Worm (Caenorhabditis elegans) whole organism, L2 larva: ENCODE data around the gene F43E12.1.
A peak's percentile ranks its signal among the peaks of the same experiment; 100 is the strongest.

Source experiments
- C34F6.9 ChIP-seq: fragments of 150-350 bp; optimal IDR thresholded peaks from 2 replicates; lab custom pipeline; 2014; ENCODE audit warnings: missing biosample characterization, missing genetic modification characterization
- Y55F3AM.14 ChIP-seq: fragments of 200-800 bp; sonication (Bioruptor generic); optimal IDR thresholded peaks from 2 replicates; lab custom pipeline; 2018; ENCODE audit warnings: mild to moderate bottlenecking, missing genetic modification characterization, missing compliant biosample characterization
- ZK546.5 ChIP-seq: sonication (generic microtip); optimal IDR thresholded peaks from 2 replicates; lab custom pipeline; 2017; ENCODE audit warnings: missing biosample characterization, missing genetic modification characterization
- alr-1 ChIP-seq: fragments of 150-350 bp; optimal IDR thresholded peaks from 2 replicates; lab custom pipeline; 2014; ENCODE audit warnings: missing biosample characterization, missing genetic modification characterization
- aly-2 ChIP-seq: fragments of 150-350 bp; optimal IDR thresholded peaks from 2 replicates; lab custom pipeline; 2014; ENCODE audit warnings: missing biosample characterization, missing genetic modification characterization
- ama-1 ChIP-seq: fragments of 150-350 bp; optimal IDR thresholded peaks from 2 replicates; lab custom pipeline; 2018; ENCODE audit warnings: inconsistent platforms
- ceh-82 ChIP-seq: fragments of 150-350 bp; optimal IDR thresholded peaks from 2 replicates; lab custom pipeline; 2014; ENCODE audit warnings: missing biosample characterization, missing genetic modification characterization
- crh-2 ChIP-seq: sonication (generic microtip); optimal IDR thresholded peaks from 2 replicates; lab custom pipeline; 2017; ENCODE audit warnings: missing biosample characterization, missing genetic modification characterization
- dmd-4 ChIP-seq: sonication (generic microtip); optimal IDR thresholded peaks from 2 replicates; lab custom pipeline; 2017; ENCODE audit warnings: missing biosample characterization, missing genetic modification characterization
- egl-27 ChIP-seq: sonication (generic microtip); optimal IDR thresholded peaks from 3 replicates; lab custom pipeline; 2017; ENCODE audit warnings: missing biosample characterization, missing genetic modification reagents, missing genetic modification characterization
- elt-1 ChIP-seq: fragments of 150-350 bp; optimal IDR thresholded peaks from 2 replicates; lab custom pipeline; 2014; ENCODE audit warnings: missing biosample characterization, missing genetic modification characterization
- elt-3 ChIP-seq: sonication (generic microtip); optimal IDR thresholded peaks from 2 replicates; lab custom pipeline; 2017; ENCODE audit warnings: missing biosample characterization, missing genetic modification characterization
- fos-1 ChIP-seq: fragments of 150-350 bp; optimal IDR thresholded peaks from 2 replicates; lab custom pipeline; 2014; ENCODE audit warnings: missing biosample characterization, missing genetic modification characterization
- gmeb-1 ChIP-seq: fragments of 150-350 bp; optimal IDR thresholded peaks from 2 replicates; lab custom pipeline; 2014; ENCODE audit warnings: missing biosample characterization, missing genetic modification characterization
- lin-11 ChIP-seq: fragments of 150-350 bp; sonication (generic microtip); optimal IDR thresholded peaks from 2 replicates; lab custom pipeline; 2014; ENCODE audit warnings: missing biosample characterization, missing genetic modification characterization, inconsistent platforms, mixed read lengths
- lin-13 ChIP-seq: fragments of 150-350 bp; optimal IDR thresholded peaks from 2 replicates; lab custom pipeline; 2014; ENCODE audit warnings: missing biosample characterization, missing genetic modification reagents, missing genetic modification characterization
- lin-39 ChIP-seq: fragments of 150-350 bp; optimal IDR thresholded peaks from 2 replicates; lab custom pipeline; 2014; ENCODE audit warnings: missing biosample characterization, missing genetic modification reagents, missing genetic modification characterization
- lsy-2 ChIP-seq, 2 experiments: fragments of 150-350 bp in 1 of 2; sonication (generic microtip) in 1 of 2; optimal IDR thresholded peaks; 2 replicates each; lab custom pipeline; 2014 to 2017; ENCODE audit warnings: missing biosample characterization in 2 of 2, missing genetic modification characterization in 2 of 2
- mab-5 ChIP-seq: fragments of 150-350 bp; optimal IDR thresholded peaks from 2 replicates; lab custom pipeline; 2014; ENCODE audit warnings: missing biosample characterization, missing genetic modification characterization
- mbf-1 ChIP-seq: sonication (generic microtip); optimal IDR thresholded peaks from 2 replicates; lab custom pipeline; 2017; ENCODE audit warnings: missing biosample characterization, missing genetic modification characterization
- nhr-11 ChIP-seq: fragments of 150-350 bp; optimal IDR thresholded peaks from 2 replicates; lab custom pipeline; 2014; ENCODE audit warnings: missing biosample characterization, missing genetic modification characterization
- nhr-129 ChIP-seq: fragments of 150-350 bp; optimal IDR thresholded peaks from 2 replicates; lab custom pipeline; 2014; ENCODE audit warnings: missing biosample characterization, missing genetic modification characterization
- nhr-21 ChIP-seq: fragments of 150-350 bp; optimal IDR thresholded peaks from 2 replicates; lab custom pipeline; 2014; ENCODE audit warnings: missing biosample characterization, missing genetic modification characterization
- nhr-23 ChIP-seq: fragments of 150-350 bp; optimal IDR thresholded peaks from 2 replicates; lab custom pipeline; 2014; ENCODE audit warnings: missing biosample characterization, missing genetic modification reagents, missing genetic modification characterization
- nhr-237 ChIP-seq: fragments of 150-350 bp; optimal IDR thresholded peaks from 2 replicates; lab custom pipeline; 2014; ENCODE audit warnings: missing biosample characterization, missing genetic modification characterization
- nhr-25 ChIP-seq: fragments of 150-350 bp; sonication (generic microtip); optimal IDR thresholded peaks from 3 replicates; lab custom pipeline; 2014; ENCODE audit warnings: missing biosample characterization, missing genetic modification characterization
- nhr-77 ChIP-seq: fragments of 150-350 bp; optimal IDR thresholded peaks from 2 replicates; lab custom pipeline; 2014; ENCODE audit warnings: missing biosample characterization, missing genetic modification characterization
- sem-4 ChIP-seq: fragments of 150-350 bp; optimal IDR thresholded peaks from 2 replicates; lab custom pipeline; 2014; ENCODE audit warnings: missing biosample characterization, missing genetic modification reagents, missing genetic modification characterization
- skn-1 ChIP-seq: sonication (generic microtip); optimal IDR thresholded peaks from 2 replicates; lab custom pipeline; 2017; ENCODE audit warnings: missing biosample characterization, missing genetic modification characterization
- sma-3 ChIP-seq: sonication (generic microtip); optimal IDR thresholded peaks from 2 replicates; lab custom pipeline; 2016; ENCODE audit warnings: missing genetic modification reagents, missing genetic modification characterization, missing compliant biosample characterization
- snpc-4 ChIP-seq: fragments of 150-350 bp; optimal IDR thresholded peaks from 2 replicates; lab custom pipeline; 2014; ENCODE audit warnings: missing biosample characterization, missing genetic modification characterization
- unc-39 ChIP-seq: fragments of 150-350 bp; optimal IDR thresholded peaks from 2 replicates; lab custom pipeline; 2014; ENCODE audit warnings: missing biosample characterization, missing genetic modification characterization
- unc-55 ChIP-seq: fragments of 150-350 bp; sonication (generic microtip); optimal IDR thresholded peaks from 3 replicates; lab custom pipeline; 2014; ENCODE audit warnings: missing biosample characterization, missing genetic modification reagents, missing genetic modification characterization
- unc-62 ChIP-seq: fragments of 150-350 bp; optimal IDR thresholded peaks from 2 replicates; lab custom pipeline; 2014; ENCODE audit warnings: missing biosample characterization, missing genetic modification reagents, missing genetic modification characterization
- ztf-1 ChIP-seq: fragments of 200-800 bp; sonication (Bioruptor generic); conservative IDR thresholded peaks from 2 replicates; pipeline ENCODE4 v1.3.6; 2022; ENCODE audit warnings: missing genetic modification characterization, missing compliant biosample characterization
- ztf-11 ChIP-seq: sonication (generic microtip); optimal IDR thresholded peaks from 2 replicates; lab custom pipeline; 2017; ENCODE audit warnings: missing biosample characterization, missing genetic modification characterization
- ztf-4 ChIP-seq: fragments of 150-350 bp; optimal IDR thresholded peaks from 2 replicates; lab custom pipeline; 2014; ENCODE audit warnings: missing biosample characterization, missing genetic modification characterization

Gene F43E12.1

DNA sequence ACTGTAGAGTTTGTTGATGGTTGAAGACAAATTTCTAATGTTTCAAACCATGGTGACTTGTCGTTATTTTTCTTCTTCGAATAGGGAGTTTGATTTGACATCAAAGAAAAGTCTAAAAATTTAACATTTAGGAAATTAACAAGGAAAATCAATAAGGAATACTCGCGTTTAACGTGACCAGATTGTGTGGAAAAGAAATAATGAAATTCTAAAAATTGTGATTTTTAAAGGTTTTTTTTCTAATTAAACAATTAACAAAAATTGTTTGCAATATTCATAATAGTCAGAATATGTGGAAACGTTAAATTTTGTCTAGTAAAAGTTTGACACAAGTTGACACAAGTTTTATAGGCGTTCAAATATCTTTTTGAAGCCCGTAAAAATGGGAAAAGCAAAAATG lies 10.2 kb downstream of the F43E12.1 start, which contains the start of gene C55B6.4:
C55B6.4 (minus strand) TSS at position 101 of the 400 bp plus-strand sequence.
- TF ChIP-seq elt-3 (no peak), gmeb-1 (tag; lab: Kevin White, UChicago) (no peak), lin-13 (GFP tag; lab: Kevin White, UChicago) (no peak), lin-39 (tag; lab: Kevin White, UChicago) (no peak), ztf-1 (GFP tag; lab: Robert Waterston, UW) (no peak), lsy-2 (tag; optimal IDR thresholded peaks at IDR 0.05; lab: Kevin White, UChicago) (no peak), ztf-11 (tag; lab: Kevin White, UChicago) (no peak), ZK546.5 (tag; lab: Kevin White, UChicago) (no peak), skn-1 (tag; lab: Kevin White, UChicago) (no peak), aly-2 (tag; lab: Kevin White, UChicago) (no peak), elt-1 (tag; lab: Kevin White, UChicago) (no peak), ama-1 (no peak), dmd-4 (tag; lab: Kevin White, UChicago) (no peak), lin-11 (tag; lab: Kevin White, UChicago) (no peak), unc-62 (GFP tag; lab: Kevin White, UChicago) (no peak), sem-4 (tag; lab: Kevin White, UChicago) (no peak), Y55F3AM.14 (no peak), nhr-237 (tag; lab: Kevin White, UChicago) (no peak), C34F6.9 (tag; lab: Kevin White, UChicago) (no peak), mab-5 (no peak)
- TF ChIP-seq, all 48 proteins: peak for 0

DNA sequence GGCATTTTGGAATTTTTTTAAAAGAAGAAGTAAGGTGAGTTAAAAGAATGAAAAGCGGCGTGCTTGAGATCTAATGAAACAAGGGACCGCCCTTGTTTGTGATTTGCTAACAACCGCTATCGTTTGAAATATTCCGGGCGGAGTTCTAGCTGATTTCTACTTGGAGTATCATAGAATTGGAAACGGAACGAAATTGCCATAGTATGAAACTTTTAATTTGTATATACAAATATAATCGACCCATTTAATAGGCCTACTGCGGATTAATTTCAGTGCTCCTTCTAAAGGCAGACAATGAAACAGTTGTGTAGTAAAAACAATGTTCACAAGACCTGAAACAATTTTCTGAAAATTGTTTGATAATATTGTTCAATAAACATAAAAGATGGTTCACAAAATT lies 14.4 kb downstream of the F43E12.1 start, which contains the start of gene C55B6.7:
C55B6.7 (minus strand) TSS at position 101 of the 400 bp plus-strand sequence.
- no peak for TF ChIP-seq C34F6.9 (tag; lab: Kevin White, UChicago)
- TF ChIP-seq unc-39: no peak

DNA sequence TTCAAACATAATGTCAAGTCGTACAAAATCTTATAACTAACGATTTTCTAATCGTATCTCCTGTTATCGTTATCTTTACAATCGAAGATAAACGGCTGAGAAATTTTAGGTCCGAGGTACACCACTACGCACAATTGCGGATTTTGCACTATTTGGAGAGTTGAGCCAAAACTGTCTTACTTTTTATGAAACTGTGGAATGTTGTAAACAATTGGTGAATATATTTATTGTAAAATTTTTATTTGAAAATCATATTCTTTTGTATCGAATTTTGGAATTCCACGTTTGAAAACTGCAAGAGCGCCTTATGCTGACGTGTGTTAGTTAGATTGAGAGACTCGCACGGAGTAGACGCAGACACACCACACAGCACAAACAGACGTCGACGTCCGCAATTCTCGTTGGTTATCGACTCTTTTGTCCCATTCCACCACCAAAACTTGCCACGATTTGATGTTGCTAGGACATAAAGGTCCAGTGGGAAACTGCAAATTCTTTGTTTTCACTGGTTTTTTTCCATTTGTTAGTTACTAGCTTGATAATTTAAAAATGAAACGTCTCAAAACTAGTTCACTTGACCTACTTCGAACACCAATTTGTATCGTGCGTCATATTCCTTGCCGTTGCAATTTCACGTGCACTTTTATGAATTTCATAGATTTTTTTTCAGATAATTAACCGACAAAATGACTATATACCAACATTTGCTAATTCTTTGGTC lies 16.6 kb downstream of the F43E12.1 start, which contains the start of gene dnj-7:
dnj-7 (plus strand) TSS at position 671 of the 721 bp plus-strand sequence.
- TF ChIP-seq nhr-25 (tag; lab: Kevin White, UChicago) (peak; percentile 39), C34F6.9 (tag; lab: Kevin White, UChicago) (peak; percentile 58), fos-1 (tag; lab: Kevin White, UChicago) (peak; percentile 34), lsy-2 (tag; optimal IDR thresholded peaks at IDR 0.05; lab: Kevin White, UChicago) (peak in 1 of 2 experiments; percentile 4), mab-5 (no peak), egl-27 (tag; lab: Kevin White, UChicago) (peak; percentile 6), snpc-4 (tag; lab: Kevin White, UChicago) (no peak), alr-1 (tag; lab: Kevin White, UChicago) (no peak), nhr-129 (tag; lab: Kevin White, UChicago) (no peak), nhr-77 (tag; lab: Kevin White, UChicago) (no peak), sma-3 (GFP tag; lab: Kevin White, UChicago) (peak; percentile 48), elt-3 (no peak), crh-2 (peak; percentile 72), nhr-11 (no peak), lin-13 (GFP tag; lab: Kevin White, UChicago) (peak; percentile 16), mbf-1 (no peak), unc-55 (GFP tag; lab: Kevin White, UChicago) (peak; percentile 63), nhr-237 (tag; lab: Kevin White, UChicago) (no peak), lin-39 (tag; lab: Kevin White, UChicago) (no peak), ztf-4 (no peak), skn-1 (tag; lab: Kevin White, UChicago) (no peak), unc-39 (no peak), nhr-21 (peak; percentile 44), nhr-23 (tag; lab: Kevin White, UChicago) (no peak), sem-4 (tag; lab: Kevin White, UChicago) (peak; percentile 63), Y55F3AM.14 (no peak)

DNA sequence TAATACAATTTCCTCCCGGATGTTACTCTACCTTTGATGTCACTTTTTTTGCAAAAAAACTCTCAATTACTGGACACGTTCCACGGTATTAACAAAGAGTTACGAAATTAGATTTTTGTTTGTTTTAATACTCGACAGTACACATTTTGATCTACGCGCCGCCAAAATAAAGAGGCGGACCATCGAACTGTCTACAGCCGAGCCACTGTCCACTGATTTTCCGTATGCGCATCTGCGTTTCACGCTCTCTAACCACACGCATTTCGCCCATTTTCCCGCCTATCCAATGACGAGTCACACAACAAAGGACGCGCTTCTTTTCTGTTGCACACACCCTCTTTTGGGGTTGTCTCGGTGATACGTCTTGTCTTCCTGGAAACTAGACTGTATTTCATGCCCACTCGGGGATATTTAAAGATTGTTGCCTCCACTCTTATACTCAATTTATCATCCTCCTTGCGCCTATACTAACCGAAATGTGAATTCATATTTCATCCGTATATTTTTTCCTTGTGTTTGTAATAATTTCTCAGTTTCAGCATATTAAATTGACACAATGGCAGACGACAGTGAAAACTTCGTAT lies 22.5 kb downstream of the F43E12.1 start, which contains the start of gene C55B6.1:
C55B6.1 (plus strand) TSS at position 534 of the 584 bp plus-strand sequence.
- TF ChIP-seq ZK546.5 (tag; lab: Kevin White, UChicago) (no peak), ztf-11 (tag; lab: Kevin White, UChicago) (no peak), nhr-25 (tag; lab: Kevin White, UChicago) (no peak), lsy-2 (tag; optimal IDR thresholded peaks at IDR 0.05; lab: Kevin White, UChicago) (no peak), elt-3 (no peak), ceh-82 (no peak), ama-1 (no peak), skn-1 (tag; lab: Kevin White, UChicago) (no peak), nhr-11 (no peak), lin-11 (tag; lab: Kevin White, UChicago) (no peak), gmeb-1 (tag; lab: Kevin White, UChicago) (no peak)
- TF ChIP-seq, all 48 proteins: peak for 0
